Worm (Caenorhabditis elegans): Measurements from ENCODE around the gene srbc-5.

Gene srbc-5

ce11 chrV:3267950-3268349 lies 7.8 kb downstream of the srbc-5 start, which contains the start of gene T28A11.18:
Gene T28A11.18 (minus strand): TSS chrV:3268050.
- no peak for TF ChIP-seq unc-62 (GFP tag; optimal IDR thresholded peaks at IDR 0.05)

- TF ChIP-seq unc-62 (GFP tag; optimal IDR thresholded peaks at IDR 0.05) = no peak
Observed at ce11 chrV:3269407-3269806, 9.2 kb downstream of the srbc-5 start, which contains the start of gene T28A11.19. Gene T28A11.19 (minus strand): TSS chrV:3269514.

- TF ChIP-seq unc-62 (GFP tag; optimal IDR thresholded peaks at IDR 0.05) = no peak
Observed at ce11 chrV:3273156-3273555, 13.0 kb downstream of the srbc-5 start, which contains the start of gene T28A11.20. Gene T28A11.20 (minus strand): TSS chrV:3273256.

- TF ChIP-seq unc-62 (GFP tag; optimal IDR thresholded peaks at IDR 0.05) = no peak
Observed at ce11 chrV:3273577-3274100, 13.5 kb downstream of the srbc-5 start, which contains the start of gene T28A11.4. Gene T28A11.4 (plus strand): TSS chrV:3274050.

- TF ChIP-seq unc-62 (GFP tag; optimal IDR thresholded peaks at IDR 0.05) = no peak
Observed at ce11 chrV:3275033-3275432, 14.9 kb downstream of the srbc-5 start, which contains the start of gene T28A11.3. Gene T28A11.3 (plus strand): TSS chrV:3275333.

- no peak for TF ChIP-seq unc-62 (GFP tag; optimal IDR thresholded peaks at IDR 0.05)
Observed at ce11 chrV:3276184-3276583, 16.0 kb downstream of the srbc-5 start.

ce11 chrV:3278101-3278639 lies 18.0 kb downstream of the srbc-5 start, which contains the start of gene fbxa-64:
Gene fbxa-64 (minus strand): TSS chrV:3278151.
- TF ChIP-seq unc-62 (GFP tag; optimal IDR thresholded peaks at IDR 0.05) = no peak

ce11 chrV:3279138-3279537 lies 19.0 kb downstream of the srbc-5 start:
- no peak for TF ChIP-seq unc-62 (GFP tag; optimal IDR thresholded peaks at IDR 0.05)

ce11 chrV:3280009-3280408 lies 19.8 kb downstream of the srbc-5 start, which contains the start of gene T28A11.2:
Gene T28A11.2 (plus strand): TSS chrV:3280379.
- TF ChIP-seq unc-62 (GFP tag; optimal IDR thresholded peaks at IDR 0.05) = no peak

ce11 chrV:3281523-3281922 lies 21.3 kb downstream of the srbc-5 start, which contains the start of gene T28A11.25:
Gene T28A11.25 (plus strand): TSS chrV:3281823.
- no peak for TF ChIP-seq unc-62 (GFP tag; optimal IDR thresholded peaks at IDR 0.05)

ce11 chrV:3282957-3283356 lies 22.8 kb downstream of the srbc-5 start, which contains the start of gene str-64:
Gene str-64 (plus strand): TSS chrV:3283257.
- TF ChIP-seq unc-62 (GFP tag; optimal IDR thresholded peaks at IDR 0.05) = no peak

ce11 chrV:3284629-3285028 lies 24.5 kb downstream of the srbc-5 start, which contains the start of gene F35F10.5:
Gene F35F10.5 (plus strand): TSS chrV:3284929.
- no peak for TF ChIP-seq unc-62 (GFP tag; optimal IDR thresholded peaks at IDR 0.05)

- no peak for TF ChIP-seq unc-62 (GFP tag; optimal IDR thresholded peaks at IDR 0.05)
Observed at ce11 chrV:3287330-3287729, 27.2 kb downstream of the srbc-5 start, which contains the start of gene F35F10.7. Gene F35F10.7 (minus strand): TSS chrV:3287430.

- no peak for TF ChIP-seq unc-62 (GFP tag; optimal IDR thresholded peaks at IDR 0.05)
Observed at ce11 chrV:3288134-3288533, 28.0 kb downstream of the srbc-5 start.

ce11 chrV:3289267-3289666 lies 29.1 kb downstream of the srbc-5 start, which contains the start of gene F35F10.6:
Gene F35F10.6 (minus strand): TSS chrV:3289367.
- TF ChIP-seq unc-62 (GFP tag; optimal IDR thresholded peaks at IDR 0.05) = no peak

ce11 chrV:3295368-3295767 lies 35.2 kb downstream of the srbc-5 start:
- TF ChIP-seq unc-62 (GFP tag; optimal IDR thresholded peaks at IDR 0.05) = no peak

- no peak for TF ChIP-seq unc-62 (GFP tag; optimal IDR thresholded peaks at IDR 0.05)
Observed at ce11 chrV:3297764-3298163, 37.6 kb downstream of the srbc-5 start, which contains the start of gene srx-122. Gene srx-122 (minus strand): TSS chrV:3297864.

Data from whole organism, dauer.